Fruit fly (Drosophila melanogaster): ENCODE results near the gene CG12655.
"Not testable (repeated sequence)": the region's sequence is repeated elsewhere in the genome, so short reads cannot be mapped to it uniquely, and the experiment has no call there.

Gene CG12655

dm6 chrX:19910017-19910416, 49.2 kb downstream of the CG12655 start, which contains the start of gene CG45486:
Gene CG45486, minus strand, starts transcription at chrX:19910117.
- TF ChIP-seq Myc, psq, Sin3A (optimal IDR thresholded peaks at IDR 0.05): not testable (repeated sequence)
